Worm (Caenorhabditis elegans) whole organism, L4 larva: ENCODE measurements around the gene oac-23.

Experiments
- D1046.2 ChIP-seq: fragments of 200-800 bp; sonication (Bioruptor generic); IDR thresholded peaks from 2 replicates; pipeline ENCODE4 v1.3.6; 2022; ENCODE audit warnings: missing genetic modification characterization, missing compliant biosample characterization
- F26F4.8 ChIP-seq: fragments of 200-800 bp; sonication (Bioruptor generic); conservative IDR thresholded peaks from 2 replicates; pipeline ENCODE4 v1.3.6; 2022; ENCODE audit warnings: missing genetic modification characterization, missing compliant biosample characterization
- ZK546.5 ChIP-seq, 2 experiments: sonication (generic microtip); optimal IDR thresholded peaks; 2 replicates each; lab custom pipeline; 2017; ENCODE audit warnings: missing biosample characterization in 2 of 2, missing genetic modification characterization in 2 of 2
- aha-1 ChIP-seq: fragments of 150-350 bp; peaks from one replicate; lab custom pipeline; 2014; ENCODE audit warnings: missing biosample characterization, missing genetic modification characterization
- ceh-20 ChIP-seq: fragments of 200-800 bp; sonication (Bioruptor generic); IDR thresholded peaks from 2 replicates; pipeline ENCODE4 v1.3.6; 2022; ENCODE audit warnings: missing genetic modification reagents, missing genetic modification characterization, missing compliant biosample characterization
- cey-2 ChIP-seq: sonication (generic microtip); optimal IDR thresholded peaks from 3 replicates; lab custom pipeline; 2017; ENCODE audit warnings: missing genetic modification characterization, mild to moderate bottlenecking, missing compliant biosample characterization, antibody characterized with exemption, borderline replicate concordance; ENCODE audit not compliant: insufficient read depth
- daf-16 ChIP-seq, 3 experiments: sonication (generic microtip); optimal IDR thresholded peaks; 2 replicates each; lab custom pipeline; 2016 to 2017; ENCODE audit warnings: missing genetic modification characterization in 3 of 3, missing genetic modification reagents in 3 of 3, mild to moderate bottlenecking in 2 of 3, missing compliant biosample characterization in 2 of 3, missing biosample characterization in 1 of 3, moderate library complexity in 1 of 3
- dmd-6 ChIP-seq: fragments of 200-800 bp; sonication (Bioruptor generic); IDR thresholded peaks from 2 replicates; pipeline ENCODE4 v1.3.6; 2022; ENCODE audit warnings: missing genetic modification reagents, missing genetic modification characterization, missing compliant biosample characterization
- dmd-9 ChIP-seq: fragments of 200-800 bp; sonication (Bioruptor generic); IDR thresholded peaks from 2 replicates; pipeline ENCODE4 v1.3.6; 2022; ENCODE audit warnings: missing genetic modification reagents, missing genetic modification characterization, missing compliant biosample characterization
- dpl-1 ChIP-seq: fragments of 150-350 bp; optimal IDR thresholded peaks from 2 replicates; lab custom pipeline; 2014; ENCODE audit warnings: missing biosample characterization, missing genetic modification reagents, missing genetic modification characterization
- egl-43 ChIP-seq: fragments of 200-800 bp; sonication (Bioruptor generic); IDR thresholded peaks from 2 replicates; pipeline ENCODE4 v1.3.6; 2022; ENCODE audit warnings: missing genetic modification reagents, missing genetic modification characterization, missing compliant biosample characterization
- hif-1 ChIP-seq, 2 experiments: sonication (generic microtip); optimal IDR thresholded peaks; 2 replicates each; lab custom pipeline; 2016 to 2017; ENCODE audit warnings: missing compliant biosample characterization in 2 of 2, missing genetic modification characterization in 2 of 2, missing genetic modification reagents in 2 of 2, missing genotype in 2 of 2, mild to moderate bottlenecking in 1 of 2
- hlh-11 ChIP-seq: fragments of 200-800 bp; sonication (Bioruptor generic); optimal IDR thresholded peaks from 2 replicates; lab custom pipeline; 2018; ENCODE audit warnings: mild to moderate bottlenecking, missing genetic modification characterization, missing compliant biosample characterization
- hlh-30 ChIP-seq: sonication (generic microtip); optimal IDR thresholded peaks from 2 replicates; lab custom pipeline; 2017; ENCODE audit warnings: antibody characterized with exemption, mild to moderate bottlenecking, missing genetic modification characterization, missing compliant biosample characterization; ENCODE audit not compliant: insufficient read depth
- hmg-1.1 ChIP-seq: fragments of 200-800 bp; sonication (Bioruptor generic); IDR thresholded peaks from 2 replicates; pipeline ENCODE4 v1.3.6; 2022; ENCODE audit warnings: missing genetic modification reagents, missing genetic modification characterization, missing compliant biosample characterization
- jun-1 ChIP-seq: fragments of 150-350 bp; optimal IDR thresholded peaks from 2 replicates; lab custom pipeline; 2014; ENCODE audit warnings: missing biosample characterization, missing genetic modification reagents, missing genetic modification characterization
- lim-7 ChIP-seq: fragments of 200-800 bp; sonication (Bioruptor generic); IDR thresholded peaks from 2 replicates; pipeline ENCODE4 v1.3.6; 2022; ENCODE audit warnings: missing genetic modification characterization, missing compliant biosample characterization
- lin-29 ChIP-seq: fragments of 200-800 bp; sonication (Bioruptor generic); IDR thresholded peaks from 2 replicates; pipeline ENCODE4 v1.3.6; 2022; ENCODE audit warnings: missing genetic modification reagents, missing genetic modification characterization, missing compliant biosample characterization
- lir-3 ChIP-seq: sonication (generic microtip); optimal IDR thresholded peaks from 2 replicates; lab custom pipeline; 2016; ENCODE audit warnings: mild to moderate bottlenecking, missing genetic modification characterization, missing compliant biosample characterization
- lsy-2 ChIP-seq, 2 experiments: fragments of 150-350 bp in 1 of 2; sonication (generic microtip) in 1 of 2; optimal IDR thresholded peaks; 2 replicates each; lab custom pipeline; 2014 to 2017; ENCODE audit warnings: missing biosample characterization in 2 of 2, missing genetic modification characterization in 2 of 2
- nhr-111 ChIP-seq: fragments of 200-800 bp; sonication (Bioruptor generic); optimal IDR thresholded peaks from 2 replicates; lab custom pipeline; 2018; ENCODE audit warnings: mild to moderate bottlenecking, missing genetic modification characterization, missing compliant biosample characterization
- nhr-237 ChIP-seq: sonication (generic microtip); optimal IDR thresholded peaks from 2 replicates; lab custom pipeline; 2017; ENCODE audit warnings: missing biosample characterization, missing genetic modification characterization
- nhr-28 ChIP-seq: fragments of 150-350 bp; optimal IDR thresholded peaks from 2 replicates; lab custom pipeline; 2014; ENCODE audit warnings: missing biosample characterization, missing genetic modification characterization
- nhr-42 ChIP-seq: fragments of 200-800 bp; sonication (Bioruptor generic); IDR thresholded peaks from 2 replicates; pipeline ENCODE4 v1.3.6; 2022; ENCODE audit warnings: missing genetic modification characterization, missing compliant biosample characterization
- nhr-77 ChIP-seq: fragments of 150-350 bp; optimal IDR thresholded peaks from 2 replicates; lab custom pipeline; 2014; ENCODE audit warnings: missing biosample characterization, missing genetic modification characterization
- pha-4 ChIP-seq, 2 experiments: fragments of 150-350 bp in 1 of 2; fragments of 200-800 bp in 1 of 2; sonication (Bioruptor generic) in 1 of 2; IDR thresholded peaks in 1 of 2; optimal IDR thresholded peaks in 1 of 2; 2 replicates each; pipeline versions ENCODE4 v1.3.6 to Lab custom; 2014 to 2022; ENCODE audit warnings: missing genetic modification characterization in 2 of 2, missing genetic modification reagents in 2 of 2, missing biosample characterization in 1 of 2, missing compliant biosample characterization in 1 of 2
- set-16 ChIP-seq: fragments of 200-800 bp; sonication (Bioruptor generic); IDR thresholded peaks from 2 replicates; pipeline ENCODE4 v1.3.6; 2022; ENCODE audit warnings: missing genetic modification reagents, missing genetic modification characterization, missing compliant biosample characterization
- skn-1 ChIP-seq: fragments of 150-350 bp; optimal IDR thresholded peaks from 2 replicates; lab custom pipeline; 2014; ENCODE audit warnings: missing biosample characterization, missing genetic modification characterization
- spr-1 ChIP-seq: sonication (generic microtip); optimal IDR thresholded peaks from 2 replicates; lab custom pipeline; 2016; ENCODE audit warnings: mild to moderate bottlenecking, missing genetic modification characterization, missing compliant biosample characterization
- spr-3 ChIP-seq: fragments of 200-800 bp; sonication (Bioruptor generic); optimal IDR thresholded peaks from 2 replicates; lab custom pipeline; 2018; ENCODE audit warnings: mild to moderate bottlenecking, missing genetic modification characterization, missing compliant biosample characterization
- tag-97 ChIP-seq: fragments of 200-800 bp; sonication (Bioruptor generic); IDR thresholded peaks from 2 replicates; pipeline ENCODE4 v1.3.6; 2022; ENCODE audit warnings: missing genetic modification characterization, missing compliant biosample characterization
- tra-1 ChIP-seq: fragments of 200-800 bp; sonication (Bioruptor generic); IDR thresholded peaks from 2 replicates; pipeline ENCODE4 v1.3.6; 2022; ENCODE audit warnings: missing genetic modification reagents, missing genetic modification characterization, missing compliant biosample characterization
- unc-130 ChIP-seq: sonication (generic microtip); optimal IDR thresholded peaks from 2 replicates; lab custom pipeline; 2016; ENCODE audit warnings: missing genetic modification reagents, missing genetic modification characterization, missing compliant biosample characterization
- unc-39 ChIP-seq: sonication (generic microtip); optimal IDR thresholded peaks from 2 replicates; lab custom pipeline; 2017; ENCODE audit warnings: missing biosample characterization, missing genetic modification characterization
- unc-62 ChIP-seq, 3 experiments: fragments of 150-350 bp in 1 of 3; sonication (generic microtip); optimal IDR thresholded peaks in 2 of 3; peaks in 1 of 3; 1 replicate in 1 of 3; 2 replicates in 2 of 3; lab custom pipeline; 2014 to 2017; ENCODE audit warnings: missing biosample characterization in 3 of 3, missing genetic modification characterization in 3 of 3, missing genetic modification reagents in 3 of 3, missing genotype in 1 of 3
- zip-2 ChIP-seq: fragments of 150-350 bp; optimal IDR thresholded peaks from 2 replicates; lab custom pipeline; 2014; ENCODE audit warnings: missing biosample characterization, missing genetic modification characterization
- ztf-7 ChIP-seq: fragments of 150-350 bp; optimal IDR thresholded peaks from 2 replicates; lab custom pipeline; 2014; ENCODE audit warnings: missing biosample characterization, missing genetic modification characterization

oac-23 gene

DNA sequence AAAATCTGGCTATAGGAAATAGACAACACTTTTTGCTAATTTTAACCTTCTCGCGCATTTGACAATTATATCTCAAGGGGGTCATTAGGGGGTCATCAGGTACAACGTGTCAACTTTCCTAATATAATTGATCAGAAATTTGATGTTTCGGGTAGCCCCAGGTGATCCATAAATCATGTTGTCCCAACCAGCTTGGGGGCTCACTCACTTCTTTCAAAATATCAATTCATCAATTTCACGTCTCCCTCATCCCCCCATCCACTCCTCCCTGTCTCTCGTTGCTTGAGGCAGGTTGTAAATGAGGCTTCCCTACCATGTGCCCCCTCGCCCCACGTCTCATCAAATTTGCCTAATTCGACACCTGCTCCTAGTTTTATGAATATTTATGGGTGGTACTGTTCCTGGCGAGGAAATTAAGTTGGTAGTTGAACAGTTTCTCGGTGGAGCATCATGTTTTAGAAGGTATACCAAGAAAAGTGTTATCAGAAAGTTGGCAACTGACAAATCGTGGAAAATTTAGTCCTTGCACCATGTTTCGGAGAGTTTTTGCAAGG, 23.2 kb upstream of the oac-23 start:
- TF ChIP-seq tag-97 (GFP tag; lab: Robert Waterston, UW) (no peak), unc-62 (GFP tag; optimal IDR thresholded peaks at IDR 0.05 in 1 of 2; lab: Kevin White, UChicago) (peak in 1 of 2 experiments; percentile 95), unc-62 (tag; optimal IDR thresholded peaks at IDR 0.05; lab: Kevin White, UChicago) (no peak)
- TF ChIP-seq, all 104 proteins: peak for 1

DNA sequence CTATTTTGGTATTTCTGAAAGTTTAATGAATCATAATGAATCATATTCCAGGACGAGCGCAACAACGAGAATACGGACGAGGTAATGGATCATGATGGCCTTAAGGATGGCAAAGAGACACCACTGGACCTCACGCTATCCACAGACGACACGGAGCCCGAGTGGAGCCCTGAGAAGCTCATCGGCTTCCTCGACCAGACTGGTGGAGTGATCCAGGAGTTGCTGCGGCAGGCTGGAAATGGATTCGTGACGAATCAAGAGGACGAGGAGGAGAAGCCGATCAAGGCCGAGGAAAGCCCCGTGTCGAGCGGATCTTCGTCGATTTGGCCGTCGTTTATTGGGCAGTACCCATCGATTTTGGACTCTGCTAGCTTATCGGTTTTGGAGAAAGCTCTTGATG, 21.7 kb upstream of the oac-23 start:
- TF ChIP-seq hlh-30 (tag; lab: Kevin White, UChicago) (no peak), set-16 (GFP tag; lab: Robert Waterston, UW) (peak; percentile 70; the same call in 1 of the 2 replicates)

DNA sequence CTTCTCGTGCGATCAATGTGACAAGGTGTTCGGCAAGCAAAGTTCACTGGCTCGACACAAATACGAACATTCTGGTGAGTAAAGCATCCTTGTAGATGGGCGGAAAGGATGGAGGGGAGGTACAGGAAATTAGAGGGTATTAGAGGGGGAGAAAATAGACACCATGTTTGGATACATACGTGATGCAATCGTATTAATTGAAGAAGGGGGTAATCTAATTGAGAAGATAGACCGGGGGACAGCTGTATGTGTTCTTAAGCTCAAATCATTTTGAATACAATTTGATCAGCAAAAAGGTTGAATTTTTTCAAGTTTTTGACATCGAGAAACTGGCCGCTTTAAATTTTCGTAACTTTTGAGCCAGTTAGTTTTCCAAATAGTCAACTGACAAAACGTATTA, 20.8 kb upstream of the oac-23 start:
- TF ChIP-seq lim-7 (GFP tag; lab: Robert Waterston, UW) (no peak), spr-1 (no peak), zip-2 (tag; lab: Kevin White, UChicago) (no peak), dpl-1 (GFP tag; lab: Kevin White, UChicago) (no peak), egl-43 (GFP tag; lab: Robert Waterston, UW) (no peak), pha-4 (GFP tag; IDR thresholded peaks at IDR 0.05; lab: Robert Waterston, UW) (no peak), pha-4 (tag; optimal IDR thresholded peaks at IDR 0.05; lab: Kevin White, UChicago) (no peak), ztf-7 (tag; lab: Kevin White, UChicago) (no peak), nhr-77 (tag; lab: Kevin White, UChicago) (no peak), ZK546.5 (tag; optimal IDR thresholded peaks at IDR 0.05; lab: Kevin White, UChicago) (no peak), skn-1 (tag; lab: Kevin White, UChicago) (no peak)

DNA sequence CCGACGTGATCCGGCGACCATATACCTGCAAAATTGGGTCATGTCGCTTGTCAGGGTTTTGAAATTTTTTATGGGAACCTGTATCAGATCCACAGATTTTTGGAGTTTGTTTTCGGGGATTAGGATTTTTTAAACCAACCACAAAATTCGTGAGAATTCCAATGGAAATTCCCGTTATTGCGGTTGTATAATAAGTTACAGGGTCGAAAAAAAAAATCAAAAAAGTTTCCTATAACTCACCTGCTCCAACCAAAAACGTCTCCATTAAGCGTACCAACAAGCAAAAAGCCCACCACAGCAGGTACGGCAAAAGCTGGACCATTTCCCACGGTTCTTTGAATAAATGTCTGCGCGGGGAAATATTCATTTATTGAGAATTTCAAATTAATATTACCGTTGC, 18.3 kb upstream of the oac-23 start:
- peak; percentile 90 for TF ChIP-seq aha-1 (tag; lab: Kevin White, UChicago)
- TF ChIP-seq zip-2 (tag; lab: Kevin White, UChicago), result no peak

DNA sequence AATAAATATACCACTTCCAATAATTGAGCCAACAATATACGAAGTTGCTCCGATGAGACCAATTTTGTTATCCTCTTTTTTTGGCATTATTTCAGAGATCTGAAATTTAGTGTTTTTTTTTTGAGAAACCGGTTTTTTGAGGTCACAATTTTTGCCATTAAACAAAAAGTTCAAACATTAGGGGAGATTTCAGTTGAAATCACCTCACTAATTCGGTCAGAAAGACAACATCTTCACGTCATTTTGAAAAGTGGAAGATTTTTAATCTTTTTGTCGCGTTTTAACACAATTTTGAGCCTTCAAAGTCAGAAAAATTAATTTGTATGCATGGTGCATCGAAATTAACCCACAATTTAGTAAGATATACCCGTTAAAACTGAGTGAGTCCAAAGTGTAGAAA, 16.3 kb upstream of the oac-23 start, which contains the start of gene aat-8:
Gene aat-8 (minus strand): TSS at position 101 of the 400 bp plus-strand sequence.
- peak; percentile 0 for TF ChIP-seq aha-1 (tag; lab: Kevin White, UChicago)
- no peak for TF ChIP-seq hif-1 (tag; optimal IDR thresholded peaks at IDR 0.05; lab: Kevin White, UChicago)

DNA sequence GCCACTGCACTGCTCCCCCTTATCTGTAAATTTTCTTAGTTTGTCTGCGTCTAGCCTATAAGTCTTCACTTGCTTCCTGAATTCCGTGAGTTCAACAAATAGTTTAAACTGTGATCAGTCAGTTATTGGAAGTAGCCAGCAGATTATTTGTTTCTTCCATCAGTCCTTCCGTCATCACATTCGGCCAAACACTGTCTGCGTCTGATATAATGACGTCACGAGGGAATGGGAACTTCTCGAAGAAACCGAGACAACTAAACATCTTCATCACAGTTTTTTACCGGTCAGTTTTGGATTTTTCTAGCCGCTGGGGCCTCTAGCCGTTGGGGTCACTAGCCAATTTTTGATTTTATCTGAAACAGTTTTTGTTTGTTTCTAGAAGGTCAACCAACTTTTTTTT, 15.2 kb upstream of the oac-23 start:
- TF ChIP-seq unc-130 (GFP tag; lab: Kevin White, UChicago) (no peak), pha-4 (GFP tag; IDR thresholded peaks at IDR 0.05; lab: Robert Waterston, UW) (no peak), pha-4 (tag; optimal IDR thresholded peaks at IDR 0.05; lab: Kevin White, UChicago) (no peak), nhr-28 (tag; lab: Kevin White, UChicago) (peak; percentile 49), jun-1 (tag; lab: Kevin White, UChicago) (no peak), hlh-11 (tag; lab: Kevin White, UChicago) (peak; percentile 50), tag-97 (GFP tag; lab: Robert Waterston, UW) (no peak), hlh-30 (tag; lab: Kevin White, UChicago) (peak; percentile 12), lim-7 (GFP tag; lab: Robert Waterston, UW) (no peak), dmd-6 (GFP tag; lab: Robert Waterston, UW) (peak; percentile 24; the same call in 1 of the 2 replicates), ceh-20 (GFP tag; lab: Robert Waterston, UW) (no peak), daf-16 (GFP tag; optimal IDR thresholded peaks at IDR 0.05; lab: Kevin White, UChicago) (no peak), daf-16 (tag; optimal IDR thresholded peaks at IDR 0.05; lab: Kevin White, UChicago) (peak; percentile 36), nhr-237 (tag; lab: Kevin White, UChicago) (no peak), nhr-111 (GFP tag; lab: Kevin White, UChicago) (no peak)

DNA sequence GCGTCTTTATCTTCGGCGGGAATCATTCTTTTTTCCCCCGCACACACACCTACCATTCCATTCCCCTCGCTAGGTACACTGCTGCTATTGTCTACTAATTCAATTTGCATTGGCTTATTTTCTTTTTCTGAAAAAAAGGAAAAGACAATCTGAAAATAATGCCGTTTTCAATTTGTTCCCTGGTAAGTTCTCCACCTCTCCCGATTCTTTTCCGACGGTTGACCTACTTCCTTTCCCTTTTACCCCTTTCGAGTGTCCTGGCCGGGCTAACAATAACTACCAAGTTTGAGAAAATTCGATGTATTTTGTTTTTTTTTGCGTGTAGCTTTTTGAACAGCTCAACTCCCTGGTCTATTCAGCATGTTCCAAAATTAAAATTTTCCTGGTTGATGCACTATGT, 14.0 kb upstream of the oac-23 start, which contains the start of gene F37C4.4:
Gene F37C4.4 (plus strand): TSS at position 58 of the 400 bp plus-strand sequence.
- TF ChIP-seq D1046.2 (GFP tag; lab: Robert Waterston, UW), result no peak
- no peak for TF ChIP-seq lin-29
- no peak for TF ChIP-seq spr-3 (GFP tag; lab: Kevin White, UChicago)
- no peak for TF ChIP-seq dmd-9 (GFP tag; lab: Robert Waterston, UW)
- TF ChIP-seq aha-1 (tag; lab: Kevin White, UChicago), result peak; percentile 54
- no peak for TF ChIP-seq unc-39 (tag; lab: Kevin White, UChicago)
- TF ChIP-seq nhr-42 (GFP tag; lab: Robert Waterston, UW), result no peak
- no peak for TF ChIP-seq lsy-2 (tag; optimal IDR thresholded peaks at IDR 0.05; lab: Kevin White, UChicago)
- no peak for TF ChIP-seq F26F4.8 (GFP tag; lab: Robert Waterston, UW)
- TF ChIP-seq tra-1 (GFP tag; lab: Robert Waterston, UW), result no peak
- TF ChIP-seq hmg-1.1 (GFP tag; lab: Robert Waterston, UW), result no peak
- no peak for TF ChIP-seq lir-3 (tag; lab: Kevin White, UChicago)
- no peak for TF ChIP-seq cey-2 (tag; lab: Kevin White, UChicago)
